Fruit fly (Drosophila melanogaster): ENCODE data around the gene Apc2.

DNA sequence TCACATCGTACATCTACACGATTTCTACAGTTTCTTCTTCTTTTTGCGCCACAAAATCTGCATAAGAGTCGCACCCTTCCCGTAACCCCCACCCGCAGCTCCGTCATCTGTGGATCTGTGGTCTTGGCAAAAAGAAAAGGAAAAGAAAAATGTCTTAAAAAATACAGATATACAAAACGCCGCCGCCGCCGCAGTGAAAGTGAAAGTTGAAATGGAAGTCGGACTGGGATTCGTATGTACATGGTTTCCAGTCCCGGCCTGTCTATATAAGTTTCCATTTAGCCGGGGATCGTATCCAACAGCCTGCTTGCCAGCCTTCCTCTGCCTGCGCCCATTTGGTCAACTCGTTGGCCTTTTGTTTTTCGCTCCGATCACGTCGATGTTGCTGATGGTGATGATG lies 52.3 kb downstream of the Apc2 start:
- TF ChIP-seq insv (optimal IDR thresholded peaks at IDR 0.05) = no peak
- TF ChIP-seq h (optimal IDR thresholded peaks at IDR 0.05) = no peak
- no peak for TF ChIP-seq Myc (optimal IDR thresholded peaks at IDR 0.05)
- TF ChIP-seq Sin3A (optimal IDR thresholded peaks at IDR 0.05) = no peak
- no peak for TF ChIP-seq psq (optimal IDR thresholded peaks at IDR 0.05)
- TF ChIP-seq ttk (optimal IDR thresholded peaks at IDR 0.05) = no peak

All from Kc167 (cell line).